Worm (Caenorhabditis elegans): ENCODE measurements around the gene his-69.

Gene his-69

DNA sequence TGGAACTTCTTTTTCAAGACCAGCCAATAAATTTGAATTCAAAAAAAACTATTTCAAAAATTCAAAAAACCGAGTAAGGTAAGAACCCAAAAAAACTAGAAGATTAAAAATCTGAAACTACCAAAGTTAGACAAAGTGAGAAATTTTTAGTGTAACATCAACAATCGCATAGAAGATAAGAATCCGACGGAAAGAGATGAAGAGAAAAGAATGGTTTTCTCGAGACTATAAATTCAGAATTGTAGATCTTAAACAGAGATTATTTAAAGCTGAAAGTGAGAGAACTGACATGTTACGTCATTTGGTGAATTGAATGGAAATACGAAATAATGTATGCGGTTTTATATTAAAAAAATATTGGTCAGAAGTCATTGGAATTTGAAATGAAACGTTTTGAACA lies 43.5 kb upstream of the his-69 start:
- TF ChIP-seq egl-13 (tag; optimal IDR thresholded peaks at IDR 0.05) (no peak), efl-1 (optimal IDR thresholded peaks at IDR 0.05) (no peak), efl-1 (GFP tag; optimal IDR thresholded peaks at IDR 0.05 in 1 of 2) (peak in 1 of 2 experiments; percentile 79), sptf-1 (tag; optimal IDR thresholded peaks at IDR 0.05) (no peak), irx-1 (tag; optimal IDR thresholded peaks at IDR 0.05) (no peak), nhr-11 (tag; optimal IDR thresholded peaks at IDR 0.05) (no peak)

- TF ChIP-seq egl-13 (tag; optimal IDR thresholded peaks at IDR 0.05) (no peak), dpl-1 (GFP tag; optimal IDR thresholded peaks at IDR 0.05) (peak in 1 of 3 experiments; percentile 1), blmp-1 (tag; optimal IDR thresholded peaks at IDR 0.05) (peak; percentile 72), efl-1 (optimal IDR thresholded peaks at IDR 0.05) (no peak), efl-1 (GFP tag; optimal IDR thresholded peaks at IDR 0.05 in 1 of 2) (peak in 1 of 2 experiments; percentile 85), unc-86 (tag; optimal IDR thresholded peaks at IDR 0.05) (peak; percentile 30), lin-14 (GFP tag; optimal IDR thresholded peaks at IDR 0.05) (peak; percentile 42), Y116A8C.19 (tag; optimal IDR thresholded peaks at IDR 0.05; ENCODE audit: borderline replicate concordance) (no peak), nhr-71 (tag; optimal IDR thresholded peaks at IDR 0.05) (peak; percentile 0), zag-1 (tag; optimal IDR thresholded peaks at IDR 0.05) (no peak), nhr-85 (tag) (peak; percentile 77)
These were observed 42.5 kb upstream of the his-69 start for ce11 chrIII:4101016-4101415.

DNA sequence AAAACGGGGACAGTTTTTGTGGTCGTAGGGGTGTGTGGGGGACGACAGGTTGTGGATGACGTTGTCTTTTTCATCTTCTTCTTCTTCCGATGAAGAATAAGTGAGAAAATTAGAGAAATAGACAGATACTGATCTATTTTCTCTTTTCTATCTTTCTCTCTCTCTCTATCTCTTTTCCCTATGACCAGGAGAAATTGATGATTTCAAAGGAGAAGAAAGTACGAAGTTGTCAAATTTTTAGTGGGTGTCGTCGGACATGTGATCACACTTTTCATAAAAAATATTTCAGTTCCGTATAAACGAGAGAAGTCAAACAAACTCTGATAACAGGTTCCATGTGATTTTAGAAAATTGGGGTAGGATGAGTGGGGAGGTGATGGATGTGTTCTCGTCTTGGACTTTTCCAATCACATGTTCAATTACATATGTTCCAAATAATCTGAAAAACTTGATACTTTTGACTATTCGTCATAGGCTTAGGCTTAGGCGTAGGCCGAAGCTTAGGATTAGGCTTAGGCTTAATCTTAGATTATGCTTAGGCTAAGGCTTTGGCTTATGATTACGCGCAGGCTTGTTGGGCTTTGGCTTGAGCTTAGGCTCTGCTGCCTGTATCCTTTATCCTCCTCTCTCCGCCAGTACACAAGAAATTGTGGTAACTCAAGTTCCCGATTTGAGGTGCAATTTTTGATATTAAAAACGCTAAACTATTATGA lies 41.5 kb upstream of the his-69 start:
- TF ChIP-seq swsn-7 (tag; optimal IDR thresholded peaks at IDR 0.05) = peak; percentile 21
- peak; percentile 86 for TF ChIP-seq snu-23 (GFP tag; optimal IDR thresholded peaks at IDR 0.05)
- TF ChIP-seq F16B12.6 (tag; optimal IDR thresholded peaks at IDR 0.05) = no peak
- peak; percentile 88 for TF ChIP-seq skn-1 (tag; optimal IDR thresholded peaks at IDR 0.05)
- peak; percentile 69 for TF ChIP-seq grh-1 (GFP tag; IDR thresholded peaks at IDR 0.05)
- peak; percentile 94 for TF ChIP-seq lin-14 (GFP tag; optimal IDR thresholded peaks at IDR 0.05)
- TF ChIP-seq ces-1 (GFP tag; optimal IDR thresholded peaks at IDR 0.05) = no peak
- TF ChIP-seq hpl-2 (GFP tag; optimal IDR thresholded peaks at IDR 0.05) = no peak
- TF ChIP-seq dpl-1 (GFP tag; optimal IDR thresholded peaks at IDR 0.05) = peak; percentile 40 to 61 (median 60)
- TF ChIP-seq egl-13 (tag; optimal IDR thresholded peaks at IDR 0.05) = no peak
- no peak for TF ChIP-seq pqm-1 (tag; optimal IDR thresholded peaks at IDR 0.05)
- TF ChIP-seq elt-3 (tag; optimal IDR thresholded peaks at IDR 0.05) = peak in 5 of 6 experiments; percentile 8 to 93 (median 41)
- TF ChIP-seq vab-15 (tag; optimal IDR thresholded peaks at IDR 0.05) = no peak
- peak; percentile 78 for TF ChIP-seq pag-3 (tag; optimal IDR thresholded peaks at IDR 0.05; ENCODE audit: borderline replicate concordance, insufficient read depth)
- TF ChIP-seq unc-30 (tag; optimal IDR thresholded peaks at IDR 0.05) = no peak
- peak; percentile 19 for TF ChIP-seq nhr-77 (tag; optimal IDR thresholded peaks at IDR 0.05)
- TF ChIP-seq nhr-19 (GFP tag; conservative IDR thresholded peaks at IDR 0.05) = peak; percentile 77
- TF ChIP-seq ceh-63 (GFP tag; optimal IDR thresholded peaks at IDR 0.05) = no peak
- TF ChIP-seq jun-1 (tag; optimal IDR thresholded peaks at IDR 0.05) = peak; percentile 30
- no peak for TF ChIP-seq fos-1 (tag; optimal IDR thresholded peaks at IDR 0.05)
- peak in 1 of 2 experiments; percentile 17 for TF ChIP-seq mdl-1 (tag; optimal IDR thresholded peaks at IDR 0.05)
- no peak for TF ChIP-seq sup-37 (GFP tag; optimal IDR thresholded peaks at IDR 0.05)
- TF ChIP-seq ceh-90 (tag; optimal IDR thresholded peaks at IDR 0.05) = no peak
- no peak for TF ChIP-seq aly-2 (tag; optimal IDR thresholded peaks at IDR 0.05)
- TF ChIP-seq efl-3 (GFP tag; optimal IDR thresholded peaks at IDR 0.05) = no peak
- TF ChIP-seq lin-39 (tag; optimal IDR thresholded peaks at IDR 0.05) = peak; percentile 56
- TF ChIP-seq mep-1 (tag; optimal IDR thresholded peaks at IDR 0.05) = peak; percentile 83
- TF ChIP-seq hlh-17 (GFP tag; optimal IDR thresholded peaks at IDR 0.05; ENCODE audit: borderline replicate concordance) = no peak
- no peak for TF ChIP-seq nhr-11 (tag; optimal IDR thresholded peaks at IDR 0.05)
- TF ChIP-seq zag-1 (tag; optimal IDR thresholded peaks at IDR 0.05) = no peak
- TF ChIP-seq xbp-1 (tag; optimal IDR thresholded peaks at IDR 0.05) = peak; percentile 49
- TF ChIP-seq tbx-2 (tag; optimal IDR thresholded peaks at IDR 0.05) = peak; percentile 78
- TF ChIP-seq ama-1 (optimal IDR thresholded peaks at IDR 0.05) = no peak
- peak; percentile 50 for TF ChIP-seq lir-3 (tag; optimal IDR thresholded peaks at IDR 0.05; ENCODE audit: poor library complexity)
- TF ChIP-seq rnt-1 (tag; optimal IDR thresholded peaks at IDR 0.05) = peak; percentile 31
- TF ChIP-seq Y116A8C.19 (tag; optimal IDR thresholded peaks at IDR 0.05; ENCODE audit: borderline replicate concordance) = no peak
- TF ChIP-seq pax-3 (tag; optimal IDR thresholded peaks at IDR 0.05) = no peak
- no peak for TF ChIP-seq fkh-8 (tag; optimal IDR thresholded peaks at IDR 0.05)
- TF ChIP-seq lin-15B (tag; optimal IDR thresholded peaks at IDR 0.05) = no peak
